Worm (Caenorhabditis elegans) whole organism, young adult: ENCODE data around the gene H38K22.9.

Experiments used
- F22D6.2 ChIP-seq: sonication (generic microtip); optimal IDR thresholded peaks from 2 replicates; lab custom pipeline; 2016; ENCODE audit warnings: mild to moderate bottlenecking, missing genetic modification characterization, missing compliant biosample characterization
- F23B12.7 ChIP-seq: sonication (generic microtip); optimal IDR thresholded peaks from 2 replicates; lab custom pipeline; 2017; ENCODE audit warnings: missing genetic modification characterization, mild to moderate bottlenecking, missing compliant biosample characterization, antibody characterized with exemption, moderate library complexity; ENCODE audit not compliant: insufficient read depth
- F37B4.10 ChIP-seq: fragments of 200-800 bp; sonication (Bioruptor generic); IDR thresholded peaks from 2 replicates; pipeline ENCODE4 v1.3.6; 2022; ENCODE audit warnings: missing genetic modification characterization, missing compliant biosample characterization
- F57A8.1 ChIP-seq: fragments of 200-800 bp; sonication (Bioruptor generic); optimal IDR thresholded peaks from 2 replicates; lab custom pipeline; 2018; ENCODE audit warnings: mild to moderate bottlenecking, missing genetic modification characterization, moderate library complexity, missing compliant biosample characterization
- F57C9.4 ChIP-seq: sonication (generic microtip); optimal IDR thresholded peaks from 2 replicates; lab custom pipeline; 2017; ENCODE audit warnings: mild to moderate bottlenecking, missing genetic modification characterization, missing compliant biosample characterization
- K11D2.4 ChIP-seq: fragments of 200-800 bp; sonication (Bioruptor generic); IDR thresholded peaks from 2 replicates; pipeline ENCODE4 v1.3.6; 2022; ENCODE audit warnings: missing genetic modification reagents, missing genetic modification characterization, missing compliant biosample characterization
- Y56A3A.18 ChIP-seq: fragments of 200-800 bp; sonication (Bioruptor generic); IDR thresholded peaks from 2 replicates; pipeline ENCODE4 v1.3.6; 2022; ENCODE audit warnings: missing genetic modification reagents, missing genetic modification characterization, missing compliant biosample characterization
- akir-1 ChIP-seq: fragments of 200-800 bp; sonication (Bioruptor generic); optimal IDR thresholded peaks from 2 replicates; lab custom pipeline; 2018; ENCODE audit warnings: mild to moderate bottlenecking, missing genetic modification characterization, moderate library complexity, missing compliant biosample characterization
- aptf-2 ChIP-seq: fragments of 200-800 bp; sonication (Bioruptor generic); conservative IDR thresholded peaks from 2 replicates; pipeline ENCODE4 v1.3.6; 2022; ENCODE audit warnings: missing genetic modification reagents, missing genetic modification characterization, missing compliant biosample characterization
- atf-7 ChIP-seq: sonication (generic microtip); optimal IDR thresholded peaks from 2 replicates; lab custom pipeline; 2017; ENCODE audit warnings: mild to moderate bottlenecking, missing genetic modification characterization, missing compliant biosample characterization
- athp-1 ChIP-seq: sonication (generic microtip); optimal IDR thresholded peaks from 2 replicates; lab custom pipeline; 2017; ENCODE audit warnings: mild to moderate bottlenecking, missing genetic modification characterization, missing compliant biosample characterization
- attf-3 ChIP-seq: fragments of 200-800 bp; sonication (Bioruptor generic); conservative IDR thresholded peaks from 2 replicates; pipeline ENCODE4 v1.3.6; 2022; ENCODE audit warnings: missing genetic modification reagents, missing genetic modification characterization, missing compliant biosample characterization
- bed-2 ChIP-seq: fragments of 200-800 bp; sonication (Bioruptor generic); IDR thresholded peaks from 2 replicates; pipeline ENCODE4 v1.3.6; 2022; ENCODE audit warnings: missing genetic modification reagents, missing genetic modification characterization, missing compliant biosample characterization
- ceh-40 ChIP-seq: fragments of 200-800 bp; sonication (Bioruptor generic); IDR thresholded peaks from 2 replicates; pipeline ENCODE4 v1.3.6; 2022; ENCODE audit warnings: missing genetic modification characterization, missing compliant biosample characterization
- ceh-58 ChIP-seq: fragments of 200-800 bp; sonication (Bioruptor generic); IDR thresholded peaks from 2 replicates; pipeline ENCODE4 v1.3.6; 2022; ENCODE audit warnings: missing genetic modification characterization, missing compliant biosample characterization
- ceh-91 ChIP-seq: fragments of 200-800 bp; sonication (Bioruptor generic); IDR thresholded peaks from 2 replicates; pipeline ENCODE4 v1.3.6; 2022; ENCODE audit warnings: missing genetic modification reagents, missing genetic modification characterization, missing compliant biosample characterization
- die-1 ChIP-seq: sonication (generic microtip); optimal IDR thresholded peaks from 2 replicates; lab custom pipeline; 2016; ENCODE audit warnings: missing genotype, mild to moderate bottlenecking, missing genetic modification characterization, missing compliant biosample characterization
- dpff-1 ChIP-seq: sonication (generic microtip); optimal IDR thresholded peaks from 2 replicates; lab custom pipeline; 2017; ENCODE audit warnings: mild to moderate bottlenecking, missing genetic modification characterization, missing compliant biosample characterization
- dpl-1 ChIP-seq: fragments of 150-350 bp; optimal IDR thresholded peaks from 2 replicates; lab custom pipeline; 2014; ENCODE audit warnings: missing biosample characterization, missing genetic modification reagents, missing genetic modification characterization
- efl-1 ChIP-seq: fragments of 150-350 bp; optimal IDR thresholded peaks from 2 replicates; lab custom pipeline; 2014; ENCODE audit warnings: missing biosample characterization, missing genetic modification reagents, missing genetic modification characterization
- fkh-3 ChIP-seq: sonication (generic microtip); optimal IDR thresholded peaks from 2 replicates; lab custom pipeline; 2016; ENCODE audit warnings: mild to moderate bottlenecking, missing genetic modification characterization, missing compliant biosample characterization
- gei-17 ChIP-seq: fragments of 200-800 bp; sonication (Bioruptor generic); optimal IDR thresholded peaks from 2 replicates; lab custom pipeline; 2018; ENCODE audit warnings: mild to moderate bottlenecking, missing genetic modification characterization, missing compliant biosample characterization
- him-1 ChIP-seq: sonication (generic microtip); optimal IDR thresholded peaks from 2 replicates; lab custom pipeline; 2016; ENCODE audit warnings: missing genotype, missing genetic modification reagents, missing genetic modification characterization, missing compliant biosample characterization
- lag-1 ChIP-seq: fragments of 200-800 bp; sonication (Bioruptor generic); IDR thresholded peaks from 2 replicates; pipeline ENCODE4 v1.3.6; 2022; ENCODE audit warnings: missing genetic modification reagents, missing genetic modification characterization, missing compliant biosample characterization
- let-607 ChIP-seq, 2 experiments: fragments of 200-800 bp in 1 of 2; sonication (Bioruptor generic) in 1 of 2; sonication (generic microtip) in 1 of 2; optimal IDR thresholded peaks; 2 replicates each; lab custom pipeline; 2016 to 2018; ENCODE audit warnings: mild to moderate bottlenecking in 2 of 2, missing compliant biosample characterization in 2 of 2, missing genetic modification characterization in 2 of 2, moderate library complexity in 2 of 2, missing genotype in 1 of 2
- lin-35 ChIP-seq, 3 experiments: fragments of 150-350 bp in 2 of 3; sonication (generic microtip) in 1 of 3; optimal IDR thresholded peaks; 2 replicates each; lab custom pipeline; 2014 to 2018; ENCODE audit warnings: missing biosample characterization in 3 of 3, missing genetic modification characterization in 3 of 3, missing genetic modification reagents in 3 of 3
- lin-40 ChIP-seq: sonication (generic microtip); optimal IDR thresholded peaks from 2 replicates; lab custom pipeline; 2016; ENCODE audit warnings: missing genetic modification characterization, mild to moderate bottlenecking, missing compliant biosample characterization, missing genotype, missing genetic modification reagents
- lin-54 ChIP-seq: fragments of 200-800 bp; sonication (Bioruptor generic); optimal IDR thresholded peaks from 2 replicates; lab custom pipeline; 2018; ENCODE audit warnings: mild to moderate bottlenecking, missing genetic modification characterization, missing compliant biosample characterization
- madf-3 ChIP-seq: fragments of 200-800 bp; sonication (Bioruptor generic); IDR thresholded peaks from 2 replicates; pipeline ENCODE4 v1.3.6; 2022; ENCODE audit warnings: missing genetic modification reagents, missing genetic modification characterization, missing compliant biosample characterization
- madf-6 ChIP-seq: fragments of 200-800 bp; sonication (Bioruptor generic); IDR thresholded peaks from 2 replicates; pipeline ENCODE4 v1.3.6; 2022; ENCODE audit warnings: missing genetic modification reagents, missing genetic modification characterization, missing compliant biosample characterization
- mcd-1 ChIP-seq: fragments of 200-800 bp; sonication (Bioruptor generic); IDR thresholded peaks from 2 replicates; pipeline ENCODE4 v1.3.6; 2022; ENCODE audit warnings: missing genetic modification reagents, missing genetic modification characterization, missing compliant biosample characterization
- mel-28 ChIP-seq: sonication (generic microtip); optimal IDR thresholded peaks from 2 replicates; lab custom pipeline; 2016; ENCODE audit warnings: borderline replicate concordance, mild to moderate bottlenecking, missing genetic modification characterization, missing compliant biosample characterization
- mes-4 ChIP-seq: sonication (generic microtip); optimal IDR thresholded peaks from 2 replicates; lab custom pipeline; 2016; ENCODE audit warnings: missing genotype, missing genetic modification characterization, missing compliant biosample characterization
- nfya-1 ChIP-seq: sonication (generic microtip); optimal IDR thresholded peaks from 2 replicates; lab custom pipeline; 2017; ENCODE audit warnings: antibody characterized with exemption, missing compliant biosample characterization, missing genetic modification characterization, borderline replicate concordance; ENCODE audit not compliant: insufficient read depth
- nhr-120 ChIP-seq: fragments of 200-800 bp; sonication (Bioruptor generic); IDR thresholded peaks from 2 replicates; pipeline ENCODE4 v1.3.6; 2022; ENCODE audit warnings: missing genetic modification characterization, missing compliant biosample characterization
- nhr-179 ChIP-seq: sonication (generic microtip); optimal IDR thresholded peaks from 2 replicates; lab custom pipeline; 2016; ENCODE audit warnings: mild to moderate bottlenecking, missing genetic modification characterization, missing compliant biosample characterization
- nhr-27 ChIP-seq: fragments of 200-800 bp; sonication (Bioruptor generic); optimal IDR thresholded peaks from 2 replicates; lab custom pipeline; 2018; ENCODE audit warnings: mild to moderate bottlenecking, missing genetic modification characterization, moderate library complexity, missing compliant biosample characterization
- pbrm-1 ChIP-seq: fragments of 200-800 bp; sonication (Bioruptor generic); IDR thresholded peaks from 2 replicates; pipeline ENCODE4 v1.3.6; 2022; ENCODE audit warnings: missing genetic modification reagents, missing genetic modification characterization, missing compliant biosample characterization
- pha-4 ChIP-seq: fragments of 150-350 bp; sonication (generic microtip); optimal IDR thresholded peaks from 2 replicates; lab custom pipeline; 2014; ENCODE audit warnings: missing biosample characterization, missing genetic modification reagents, missing genetic modification characterization
- rcor-1 ChIP-seq: fragments of 200-800 bp; sonication (Bioruptor generic); IDR thresholded peaks from 2 replicates; pipeline ENCODE4 v1.3.6; 2022; ENCODE audit warnings: missing genetic modification reagents, missing genetic modification characterization, missing compliant biosample characterization
- sea-2 ChIP-seq: fragments of 200-800 bp; sonication (Bioruptor generic); IDR thresholded peaks from 2 replicates; pipeline ENCODE4 v1.3.6; 2022; ENCODE audit warnings: missing genetic modification characterization, missing compliant biosample characterization
- snpc-4 ChIP-seq, 5 experiments: fragments of 150-350 bp in 1 of 5; sonication (generic microtip) in 4 of 5; optimal IDR thresholded peaks; 2 replicates each; lab custom pipeline; 2014 to 2018; ENCODE audit warnings: missing genetic modification characterization in 5 of 5, missing biosample characterization in 3 of 5, antibody characterized with exemption in 2 of 5, mild to moderate bottlenecking in 2 of 5, missing compliant biosample characterization in 2 of 5, missing genotype in 2 of 5, moderate library complexity in 2 of 5, missing genetic modification reagents in 1 of 5
- somi-1 ChIP-seq: fragments of 200-800 bp; sonication (Bioruptor generic); optimal IDR thresholded peaks from 2 replicates; lab custom pipeline; 2018; ENCODE audit warnings: mild to moderate bottlenecking, missing genetic modification characterization, missing compliant biosample characterization
- tbp1 ChIP-seq: fragments of 200-800 bp; sonication (Bioruptor generic); optimal IDR thresholded peaks from 2 replicates; lab custom pipeline; 2018; ENCODE audit warnings: mild to moderate bottlenecking, missing genetic modification characterization, missing compliant biosample characterization
- ztf-25 ChIP-seq: fragments of 200-800 bp; sonication (Bioruptor generic); IDR thresholded peaks from 2 replicates; pipeline ENCODE4 v1.3.6; 2022; ENCODE audit warnings: missing genetic modification reagents, missing genetic modification characterization, missing compliant biosample characterization
- ztf-28 ChIP-seq: fragments of 200-800 bp; sonication (Bioruptor generic); IDR thresholded peaks from 2 replicates; pipeline ENCODE4 v1.3.6; 2022; ENCODE audit warnings: missing genetic modification reagents, missing genetic modification characterization, missing compliant biosample characterization
- ztf-3 ChIP-seq: fragments of 200-800 bp; sonication (Bioruptor generic); optimal IDR thresholded peaks from 2 replicates; lab custom pipeline; 2018; ENCODE audit warnings: mild to moderate bottlenecking, missing genetic modification characterization, missing compliant biosample characterization

The H38K22.9 gene

DNA sequence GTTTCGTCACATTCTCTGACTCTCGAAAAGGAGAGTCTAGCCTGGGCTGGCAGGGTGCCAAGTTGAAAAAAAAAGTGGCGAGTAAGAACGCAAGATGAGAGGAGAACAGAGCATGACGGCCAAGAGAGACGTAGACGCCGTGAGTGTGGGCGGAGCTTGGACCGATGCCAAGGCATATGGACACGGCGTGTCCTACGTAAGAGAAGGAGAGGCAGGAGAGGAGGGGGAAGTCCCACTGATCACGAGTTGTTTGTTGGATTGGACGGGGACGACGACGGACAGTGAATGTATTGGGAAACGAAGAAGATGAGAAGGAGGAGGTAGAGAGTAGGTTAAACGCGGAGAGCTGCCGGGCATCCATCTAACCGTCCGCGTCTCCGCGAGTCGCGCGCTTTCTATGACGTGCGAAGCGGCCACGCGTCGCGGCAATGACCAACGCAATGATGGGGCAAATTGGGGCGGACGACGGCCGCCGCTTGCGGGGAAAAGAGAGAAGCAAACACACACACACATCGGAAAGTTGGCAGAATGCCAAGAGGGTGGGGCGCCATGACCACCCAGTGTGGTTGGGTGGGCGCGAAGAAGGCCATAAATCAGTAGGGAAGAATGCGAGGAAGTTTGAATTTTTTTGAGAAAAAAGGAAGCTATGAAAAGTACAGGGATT lies 41.9 kb upstream of the H38K22.9 start (continued):
- no peak for TF ChIP-seq mes-4 (tag; lab: Kevin White, UChicago)
- TF ChIP-seq bed-2 (GFP tag; lab: Robert Waterston, UW), result peak; percentile 41; the same call in 1 of the 2 replicates
- TF ChIP-seq nhr-179 (tag; lab: Kevin White, UChicago), result no peak
- peak; percentile 84 for TF ChIP-seq dpff-1 (tag; lab: Kevin White, UChicago)
- TF ChIP-seq F23B12.7, result no peak
- peak; percentile 91; the same call in 1 of the 2 replicates for TF ChIP-seq lag-1 (GFP tag; lab: Robert Waterston, UW)
- TF ChIP-seq lin-40 (tag; lab: Kevin White, UChicago), result peak; percentile 99
- TF ChIP-seq die-1 (tag; lab: Kevin White, UChicago), result peak; percentile 93
- TF ChIP-seq lin-35 (GFP tag; optimal IDR thresholded peaks at IDR 0.05; lab: Kevin White, UChicago), result peak in 2 of 3 experiments; percentile 42 to 89
- TF ChIP-seq ceh-58 (GFP tag; lab: Robert Waterston, UW), result no peak
- TF ChIP-seq tbp1 (GFP tag; lab: Kevin White, UChicago), result peak; percentile 72
- no peak for TF ChIP-seq nhr-120 (GFP tag; lab: Robert Waterston, UW)
- no peak for TF ChIP-seq him-1 (tag; lab: Kevin White, UChicago)
- no peak for TF ChIP-seq F57C9.4 (tag; lab: Kevin White, UChicago)
- peak; percentile 79 for TF ChIP-seq rcor-1 (GFP tag; lab: Robert Waterston, UW)
- no peak for TF ChIP-seq ztf-25 (GFP tag; lab: Robert Waterston, UW)
- TF ChIP-seq aptf-2 (GFP tag; lab: Robert Waterston, UW), result 0 out of 2 replicates have a peak, but pooled peaks have one; percentile 31
- TF ChIP-seq mcd-1 (GFP tag; lab: Robert Waterston, UW), result peak; percentile 90
- TF ChIP-seq fkh-3 (tag; lab: Kevin White, UChicago), result peak; percentile 1
- no peak for TF ChIP-seq efl-1
- TF ChIP-seq ztf-28 (GFP tag; lab: Robert Waterston, UW), result 0 out of 2 replicates have a peak, but pooled peaks have one; percentile 11
- TF ChIP-seq ceh-40, result no peak
- peak; percentile 86; the same call in 1 of the 2 replicates for TF ChIP-seq sea-2
- TF ChIP-seq atf-7 (tag; lab: Kevin White, UChicago), result peak; percentile 100
- TF ChIP-seq F57A8.1, result peak; percentile 34
- TF ChIP-seq athp-1 (tag; lab: Kevin White, UChicago), result peak; percentile 96
- TF ChIP-seq madf-6, result no peak
- TF ChIP-seq ceh-91, result 0 out of 2 replicates have a peak, but pooled peaks have one; percentile 25
- peak; percentile 82 for TF ChIP-seq lin-54
- TF ChIP-seq attf-3 (GFP tag; lab: Robert Waterston, UW), result no peak
- TF ChIP-seq let-607 (tag; optimal IDR thresholded peaks at IDR 0.05; lab: Kevin White, UChicago), result peak; percentile 93 to 95
- peak; percentile 61 for TF ChIP-seq akir-1 (GFP tag; lab: Kevin White, UChicago)
- peak; percentile 100 for TF ChIP-seq somi-1 (GFP tag; lab: Kevin White, UChicago)
- TF ChIP-seq nhr-27 (tag; lab: Kevin White, UChicago), result no peak
- TF ChIP-seq madf-3 (GFP tag; lab: Robert Waterston, UW), result peak; percentile 87
- no peak for TF ChIP-seq F37B4.10
- TF ChIP-seq K11D2.4 (GFP tag; lab: Robert Waterston, UW), result peak; percentile 96
- peak; percentile 94 for TF ChIP-seq gei-17 (GFP tag; lab: Kevin White, UChicago)
- no peak for TF ChIP-seq dpl-1 (GFP tag; lab: Kevin White, UChicago)
- TF ChIP-seq pha-4, result peak; percentile 26
- TF ChIP-seq snpc-4 (GFP tag; optimal IDR thresholded peaks at IDR 0.05; lab: Kevin White, UChicago), result peak; percentile 2
- TF ChIP-seq snpc-4 (tag; optimal IDR thresholded peaks at IDR 0.05; lab: Kevin White, UChicago), result peak in 3 of 4 experiments; percentile 76 to 88 (median 86)
- peak; percentile 96 for TF ChIP-seq F22D6.2
- no peak for TF ChIP-seq mel-28
- peak; percentile 92 for TF ChIP-seq pbrm-1 (GFP tag; lab: Robert Waterston, UW)
- TF ChIP-seq Y56A3A.18 (GFP tag; lab: Robert Waterston, UW), result peak; percentile 92
- no peak for TF ChIP-seq nfya-1 (tag; lab: Kevin White, UChicago)
- peak; percentile 93 for TF ChIP-seq ztf-3 (GFP tag; lab: Kevin White, UChicago)
